Worm (Caenorhabditis elegans) whole organism, L1 larva: ENCODE measurements around the gene nkcc-1.

Source experiments
- alr-1 ChIP-seq: fragments of 200-800 bp; sonication (Bioruptor generic); optimal IDR thresholded peaks from 2 replicates; lab custom pipeline; 2018; ENCODE audit warnings: borderline replicate concordance, mild to moderate bottlenecking, missing genetic modification characterization, missing compliant biosample characterization
- blmp-1 ChIP-seq: fragments of 150-350 bp; optimal IDR thresholded peaks from 2 replicates; lab custom pipeline; 2014; ENCODE audit warnings: missing biosample characterization, missing genetic modification characterization
- ceh-63 ChIP-seq: fragments of 200-800 bp; sonication (Bioruptor generic); optimal IDR thresholded peaks from 2 replicates; lab custom pipeline; 2018; ENCODE audit warnings: mild to moderate bottlenecking, missing genetic modification characterization, missing compliant biosample characterization
- ceh-82 ChIP-seq, 3 experiments: fragments of 150-350 bp in 1 of 3; sonication (generic microtip) in 2 of 3; optimal IDR thresholded peaks; 2 replicates each; lab custom pipeline; 2014 to 2017; ENCODE audit warnings: missing biosample characterization in 3 of 3, missing genetic modification characterization in 3 of 3
- dpl-1 ChIP-seq, 3 experiments: fragments of 150-350 bp in 2 of 3; sonication (generic microtip) in 1 of 3; optimal IDR thresholded peaks; 2 replicates each; lab custom pipeline; 2014 to 2017; ENCODE audit warnings: missing biosample characterization in 3 of 3, missing genetic modification characterization in 3 of 3, missing genetic modification reagents in 3 of 3
- efl-1 ChIP-seq, 4 experiments: fragments of 150-350 bp; optimal IDR thresholded peaks in 3 of 4; peaks in 1 of 4; 1 replicate in 1 of 4; 2 replicates in 3 of 4; lab custom pipeline; 2014; ENCODE audit warnings: missing biosample characterization in 2 of 4, missing genetic modification characterization in 2 of 4, missing genetic modification reagents in 2 of 4
- elt-2 ChIP-seq: sonication (generic microtip); optimal IDR thresholded peaks from 2 replicates; lab custom pipeline; 2016; ENCODE audit warnings: missing genetic modification characterization, mild to moderate bottlenecking, inconsistent platforms, missing compliant biosample characterization, missing genetic modification reagents
- elt-3 ChIP-seq, 6 experiments: fragments of 150-350 bp in 1 of 6; sonication (generic microtip); optimal IDR thresholded peaks; 2 replicates each; lab custom pipeline; 2017 to 2018; ENCODE audit warnings: missing biosample characterization in 6 of 6, missing genetic modification characterization in 6 of 6, inconsistent platforms in 1 of 6
- ets-5 ChIP-seq: fragments of 200-800 bp; sonication (Bioruptor generic); IDR thresholded peaks from 2 replicates; pipeline ENCODE4 v1.3.6; 2022; ENCODE audit warnings: missing genetic modification characterization, missing compliant biosample characterization
- fkh-4 ChIP-seq: sonication (generic microtip); optimal IDR thresholded peaks from 2 replicates; lab custom pipeline; 2016; ENCODE audit warnings: missing compliant biosample characterization, missing genetic modification characterization, borderline replicate concordance
- grh-1 ChIP-seq: fragments of 200-800 bp; sonication (Bioruptor generic); IDR thresholded peaks from 2 replicates; pipeline ENCODE4 v1.3.6; 2022; ENCODE audit warnings: missing genetic modification reagents, missing genetic modification characterization, missing compliant biosample characterization
- isw-1 ChIP-seq: fragments of 200-800 bp; sonication (Bioruptor generic); IDR thresholded peaks from 2 replicates; pipeline ENCODE4 v1.3.6; 2022; ENCODE audit warnings: missing genetic modification characterization, missing compliant biosample characterization
- jun-1 ChIP-seq: fragments of 150-350 bp; optimal IDR thresholded peaks from 2 replicates; lab custom pipeline; 2014; ENCODE audit warnings: missing biosample characterization, missing genetic modification reagents, missing genetic modification characterization
- lin-13 ChIP-seq: fragments of 150-350 bp; optimal IDR thresholded peaks from 2 replicates; lab custom pipeline; 2014; ENCODE audit warnings: missing biosample characterization, missing genetic modification reagents, missing genetic modification characterization
- lin-14 ChIP-seq: fragments of 200-800 bp; sonication (Bioruptor generic); optimal IDR thresholded peaks from 2 replicates; lab custom pipeline; 2018; ENCODE audit warnings: mild to moderate bottlenecking, missing genetic modification characterization, moderate library complexity, missing compliant biosample characterization
- lin-15B ChIP-seq: fragments of 150-350 bp; sonication (generic microtip); optimal IDR thresholded peaks from 3 replicates; lab custom pipeline; 2014; ENCODE audit warnings: missing biosample characterization, missing genetic modification characterization
- lin-39 ChIP-seq: fragments of 150-350 bp; optimal IDR thresholded peaks from 2 replicates; lab custom pipeline; 2014; ENCODE audit warnings: missing biosample characterization, missing genetic modification reagents, missing genetic modification characterization
- lsy-2 ChIP-seq, 2 experiments: fragments of 150-350 bp; optimal IDR thresholded peaks; 2 replicates each; lab custom pipeline; 2014; ENCODE audit warnings: missing biosample characterization in 2 of 2, missing genetic modification characterization in 2 of 2
- mab-9 ChIP-seq: fragments of 200-800 bp; sonication (Bioruptor generic); IDR thresholded peaks from 2 replicates; pipeline ENCODE4 v1.3.6; 2022; ENCODE audit warnings: missing genetic modification reagents, missing genetic modification characterization, missing compliant biosample characterization
- mef-2 ChIP-seq: fragments of 150-350 bp; optimal IDR thresholded peaks from 2 replicates; lab custom pipeline; 2014; ENCODE audit warnings: missing biosample characterization, missing genetic modification characterization
- mep-1 ChIP-seq: fragments of 150-350 bp; optimal IDR thresholded peaks from 2 replicates; lab custom pipeline; 2014; ENCODE audit warnings: missing biosample characterization, missing genetic modification characterization
- nhr-19 ChIP-seq: fragments of 200-800 bp; sonication (Bioruptor generic); conservative IDR thresholded peaks from 2 replicates; pipeline ENCODE4 v1.3.6; 2022; ENCODE audit warnings: missing genetic modification characterization, missing compliant biosample characterization
- nhr-20 ChIP-seq: sonication (generic microtip); optimal IDR thresholded peaks from 2 replicates; lab custom pipeline; 2016; ENCODE audit warnings: mild to moderate bottlenecking, missing genetic modification characterization, missing compliant biosample characterization
- nhr-47 ChIP-seq: sonication (generic microtip); optimal IDR thresholded peaks from 2 replicates; lab custom pipeline; 2016; ENCODE audit warnings: mild to moderate bottlenecking, missing genetic modification characterization, moderate library complexity, missing compliant biosample characterization
- nhr-84 ChIP-seq: sonication (generic microtip); optimal IDR thresholded peaks from 2 replicates; lab custom pipeline; 2017; ENCODE audit warnings: missing biosample characterization, missing genetic modification characterization
- pag-3 ChIP-seq: sonication (generic microtip); optimal IDR thresholded peaks from 2 replicates; lab custom pipeline; 2017; ENCODE audit warnings: missing genetic modification characterization, mild to moderate bottlenecking, missing compliant biosample characterization, antibody characterized with exemption, borderline replicate concordance; ENCODE audit not compliant: insufficient read depth
- skn-1 ChIP-seq: fragments of 150-350 bp; optimal IDR thresholded peaks from 2 replicates; lab custom pipeline; 2014; ENCODE audit warnings: missing biosample characterization, missing genetic modification characterization
- snu-23 ChIP-seq: sonication (generic microtip); optimal IDR thresholded peaks from 2 replicates; lab custom pipeline; 2016; ENCODE audit warnings: missing genetic modification characterization, missing compliant biosample characterization
- tlp-1 ChIP-seq: fragments of 150-350 bp; optimal IDR thresholded peaks from 2 replicates; lab custom pipeline; 2014; ENCODE audit warnings: missing biosample characterization, missing genetic modification characterization
- unc-98 ChIP-seq: fragments of 200-800 bp; sonication (Bioruptor generic); IDR thresholded peaks from 2 replicates; pipeline ENCODE4 v1.3.6; 2022; ENCODE audit warnings: missing genetic modification characterization, missing compliant biosample characterization
- vab-15 ChIP-seq: sonication (generic microtip); optimal IDR thresholded peaks from 2 replicates; lab custom pipeline; 2017; ENCODE audit warnings: missing genotype, mild to moderate bottlenecking, missing genetic modification characterization, missing compliant biosample characterization

The nkcc-1 gene

ce11 chrIV:14099256-14099655, 24.6 kb downstream of the nkcc-1 start, which contains the start of gene col-133:
Gene col-133 (minus strand): TSS chrIV:14099356.
- TF ChIP-seq lin-13 (GFP tag; lab: Kevin White, UChicago) (no peak), ceh-63 (no peak), skn-1 (tag; lab: Kevin White, UChicago) (no peak)

- TF ChIP-seq nhr-20 (tag; lab: Kevin White, UChicago) (no peak), grh-1 (GFP tag; lab: Robert Waterston, UW) (no peak)
These were observed 25.2 kb downstream of the nkcc-1 start for ce11 chrIV:14098540-14099098.

ce11 chrIV:14091242-14091641, 32.6 kb downstream of the nkcc-1 start, which contains the start of gene noah-2:
Gene noah-2 (plus strand): TSS chrIV:14091254.
- no peak for TF ChIP-seq ceh-82 (tag; optimal IDR thresholded peaks at IDR 0.05; lab: Kevin White, UChicago)
- TF ChIP-seq blmp-1 (tag; lab: Kevin White, UChicago): peak; percentile 94

ce11 chrIV:14089749-14090148, 34.1 kb downstream of the nkcc-1 start:
- TF ChIP-seq snu-23 (GFP tag; lab: Kevin White, UChicago): no peak
- TF ChIP-seq elt-2 (tag; lab: Kevin White, UChicago): no peak
- no peak for TF ChIP-seq nhr-47 (tag; lab: Kevin White, UChicago)
- TF ChIP-seq efl-1 (optimal IDR thresholded peaks at IDR 0.05; lab: Kevin White, UChicago): no peak
- TF ChIP-seq efl-1 (GFP tag; optimal IDR thresholded peaks at IDR 0.05 in 1 of 2; lab: Kevin White, UChicago): peak in 1 of 2 experiments; percentile 43
- no peak for TF ChIP-seq mef-2 (tag; lab: Kevin White, UChicago)
- TF ChIP-seq elt-3 (tag; optimal IDR thresholded peaks at IDR 0.05; lab: Kevin White, UChicago): peak in 2 of 6 experiments; percentile 12 to 36
- TF ChIP-seq dpl-1 (GFP tag; optimal IDR thresholded peaks at IDR 0.05; lab: Kevin White, UChicago): no peak
- peak; percentile 100 for TF ChIP-seq blmp-1 (tag; lab: Kevin White, UChicago)
- no peak for TF ChIP-seq jun-1 (tag; lab: Kevin White, UChicago)
- peak; percentile 44 for TF ChIP-seq mep-1 (tag; lab: Kevin White, UChicago)
- TF ChIP-seq mab-9: no peak
- TF ChIP-seq tlp-1 (tag; lab: Kevin White, UChicago): no peak
- no peak for TF ChIP-seq alr-1
- TF ChIP-seq lin-14: no peak
- TF ChIP-seq lin-15B (tag; lab: Kevin White, UChicago): no peak
- no peak for TF ChIP-seq pag-3

ce11 chrIV:14086395-14086794, 37.5 kb downstream of the nkcc-1 start:
- TF ChIP-seq elt-3 (tag; optimal IDR thresholded peaks at IDR 0.05; lab: Kevin White, UChicago): peak in 1 of 6 experiments; percentile 47
- no peak for TF ChIP-seq lsy-2 (tag; optimal IDR thresholded peaks at IDR 0.05; lab: Kevin White, UChicago)
- no peak for TF ChIP-seq isw-1 (GFP tag; lab: Robert Waterston, UW)
- TF ChIP-seq ets-5 (GFP tag; lab: Robert Waterston, UW): no peak
- no peak for TF ChIP-seq fkh-4 (tag; lab: Kevin White, UChicago)
- no peak for TF ChIP-seq unc-98 (GFP tag; lab: Robert Waterston, UW)
- no peak for TF ChIP-seq vab-15 (tag; lab: Kevin White, UChicago)
- no peak for TF ChIP-seq nhr-84 (tag; lab: Kevin White, UChicago)
- no peak for TF ChIP-seq lin-39 (tag; lab: Kevin White, UChicago)
- peak; percentile 96 for TF ChIP-seq blmp-1 (tag; lab: Kevin White, UChicago)
- TF ChIP-seq nhr-19 (GFP tag; lab: Robert Waterston, UW): no peak
- TF ChIP-seq mep-1 (tag; lab: Kevin White, UChicago): peak; percentile 43
